Worm (Caenorhabditis elegans) whole organism, L1 larva: ENCODE measurements around the gene F32D8.3.

Experiments
- C04F5.9 ChIP-seq: sonication (generic microtip); optimal IDR thresholded peaks from 2 replicates; lab custom pipeline; 2016; ENCODE audit warnings: missing genetic modification characterization, missing compliant biosample characterization
- C16A3.4 ChIP-seq: fragments of 150-350 bp; optimal IDR thresholded peaks from 2 replicates; lab custom pipeline; 2014; ENCODE audit warnings: missing biosample characterization, missing genetic modification characterization
- C34B4.2 ChIP-seq: sonication (generic microtip); optimal IDR thresholded peaks from 2 replicates; lab custom pipeline; 2017; ENCODE audit warnings: mild to moderate bottlenecking, missing genetic modification characterization, missing compliant biosample characterization
- F16B12.6 ChIP-seq: fragments of 150-350 bp; optimal IDR thresholded peaks from 2 replicates; lab custom pipeline; 2014; ENCODE audit warnings: missing biosample characterization, missing genetic modification characterization
- Y116A8C.19 ChIP-seq: sonication (generic microtip); optimal IDR thresholded peaks from 2 replicates; lab custom pipeline; 2016; ENCODE audit warnings: missing compliant biosample characterization, missing genetic modification characterization, borderline replicate concordance
- aha-1 ChIP-seq: fragments of 150-350 bp; optimal IDR thresholded peaks from 2 replicates; lab custom pipeline; 2014; ENCODE audit warnings: missing biosample characterization, missing genetic modification characterization
- alr-1 ChIP-seq: fragments of 200-800 bp; sonication (Bioruptor generic); optimal IDR thresholded peaks from 2 replicates; lab custom pipeline; 2018; ENCODE audit warnings: borderline replicate concordance, mild to moderate bottlenecking, missing genetic modification characterization, missing compliant biosample characterization
- aly-2 ChIP-seq: fragments of 150-350 bp; optimal IDR thresholded peaks from 2 replicates; lab custom pipeline; 2014; ENCODE audit warnings: missing biosample characterization, missing genetic modification characterization
- ama-1 ChIP-seq: fragments of 150-350 bp; optimal IDR thresholded peaks from 2 replicates; lab custom pipeline; 2014
- blmp-1 ChIP-seq: fragments of 150-350 bp; optimal IDR thresholded peaks from 2 replicates; lab custom pipeline; 2014; ENCODE audit warnings: missing biosample characterization, missing genetic modification characterization
- ceh-8 ChIP-seq: fragments of 200-800 bp; sonication (Bioruptor generic); optimal IDR thresholded peaks from 2 replicates; lab custom pipeline; 2018; ENCODE audit warnings: mild to moderate bottlenecking, missing genetic modification characterization, moderate library complexity, missing compliant biosample characterization
- ceh-82 ChIP-seq, 3 experiments: fragments of 150-350 bp in 1 of 3; sonication (generic microtip) in 2 of 3; optimal IDR thresholded peaks; 2 replicates each; lab custom pipeline; 2014 to 2017; ENCODE audit warnings: missing biosample characterization in 3 of 3, missing genetic modification characterization in 3 of 3
- ceh-88 ChIP-seq: fragments of 200-800 bp; sonication (Bioruptor generic); IDR thresholded peaks from 2 replicates; pipeline ENCODE4 v1.3.6; 2022; ENCODE audit warnings: missing genetic modification characterization, missing compliant biosample characterization
- ceh-90 ChIP-seq: sonication (generic microtip); optimal IDR thresholded peaks from 2 replicates; lab custom pipeline; 2016; ENCODE audit warnings: missing genetic modification characterization, missing compliant biosample characterization
- dsc-1 ChIP-seq: sonication (generic microtip); optimal IDR thresholded peaks from 2 replicates; lab custom pipeline; 2016; ENCODE audit warnings: mild to moderate bottlenecking, missing genetic modification characterization, missing compliant biosample characterization
- egl-27 ChIP-seq, 2 experiments: fragments of 150-350 bp in 1 of 2; sonication (generic microtip); optimal IDR thresholded peaks; 3 replicates each; lab custom pipeline; 2017 to 2018; ENCODE audit warnings: missing biosample characterization in 2 of 2, missing genetic modification characterization in 2 of 2, missing genetic modification reagents in 2 of 2
- ets-5 ChIP-seq: fragments of 200-800 bp; sonication (Bioruptor generic); IDR thresholded peaks from 2 replicates; pipeline ENCODE4 v1.3.6; 2022; ENCODE audit warnings: missing genetic modification characterization, missing compliant biosample characterization
- fkh-10 ChIP-seq: sonication (generic microtip); optimal IDR thresholded peaks from 2 replicates; lab custom pipeline; 2017; ENCODE audit warnings: missing biosample characterization, missing genetic modification reagents, missing genetic modification characterization
- fkh-4 ChIP-seq: sonication (generic microtip); optimal IDR thresholded peaks from 2 replicates; lab custom pipeline; 2016; ENCODE audit warnings: missing compliant biosample characterization, missing genetic modification characterization, borderline replicate concordance
- fos-1 ChIP-seq: fragments of 150-350 bp; optimal IDR thresholded peaks from 2 replicates; lab custom pipeline; 2014; ENCODE audit warnings: missing biosample characterization, missing genetic modification characterization
- grh-1 ChIP-seq: fragments of 200-800 bp; sonication (Bioruptor generic); IDR thresholded peaks from 2 replicates; pipeline ENCODE4 v1.3.6; 2022; ENCODE audit warnings: missing genetic modification reagents, missing genetic modification characterization, missing compliant biosample characterization
- hlh-17 ChIP-seq: fragments of 200-800 bp; sonication (Bioruptor generic); optimal IDR thresholded peaks from 2 replicates; lab custom pipeline; 2018; ENCODE audit warnings: missing genetic modification characterization, mild to moderate bottlenecking, missing compliant biosample characterization, moderate library complexity, borderline replicate concordance
- hlh-4 ChIP-seq: sonication (generic microtip); optimal IDR thresholded peaks from 2 replicates; lab custom pipeline; 2016; ENCODE audit warnings: mild to moderate bottlenecking, missing genetic modification characterization, missing compliant biosample characterization
- hpl-2 ChIP-seq: fragments of 150-350 bp; optimal IDR thresholded peaks from 2 replicates; lab custom pipeline; 2014; ENCODE audit warnings: missing biosample characterization, missing genetic modification reagents, missing genetic modification characterization
- irx-1 ChIP-seq: sonication (generic microtip); optimal IDR thresholded peaks from 2 replicates; lab custom pipeline; 2016; ENCODE audit warnings: missing genetic modification characterization, missing compliant biosample characterization
- isw-1 ChIP-seq: fragments of 200-800 bp; sonication (Bioruptor generic); IDR thresholded peaks from 2 replicates; pipeline ENCODE4 v1.3.6; 2022; ENCODE audit warnings: missing genetic modification characterization, missing compliant biosample characterization
- jun-1 ChIP-seq: fragments of 150-350 bp; optimal IDR thresholded peaks from 2 replicates; lab custom pipeline; 2014; ENCODE audit warnings: missing biosample characterization, missing genetic modification reagents, missing genetic modification characterization
- lin-13 ChIP-seq: fragments of 150-350 bp; optimal IDR thresholded peaks from 2 replicates; lab custom pipeline; 2014; ENCODE audit warnings: missing biosample characterization, missing genetic modification reagents, missing genetic modification characterization
- lin-39 ChIP-seq: fragments of 150-350 bp; optimal IDR thresholded peaks from 2 replicates; lab custom pipeline; 2014; ENCODE audit warnings: missing biosample characterization, missing genetic modification reagents, missing genetic modification characterization
- lir-3 ChIP-seq: sonication (generic microtip); optimal IDR thresholded peaks from 2 replicates; lab custom pipeline; 2016; ENCODE audit warnings: mild to moderate bottlenecking, missing genetic modification characterization, moderate library complexity, missing compliant biosample characterization; ENCODE audit not compliant: poor library complexity
- lsy-2 ChIP-seq, 2 experiments: fragments of 150-350 bp; optimal IDR thresholded peaks; 2 replicates each; lab custom pipeline; 2014; ENCODE audit warnings: missing biosample characterization in 2 of 2, missing genetic modification characterization in 2 of 2
- mab-9 ChIP-seq: fragments of 200-800 bp; sonication (Bioruptor generic); IDR thresholded peaks from 2 replicates; pipeline ENCODE4 v1.3.6; 2022; ENCODE audit warnings: missing genetic modification reagents, missing genetic modification characterization, missing compliant biosample characterization
- mef-2 ChIP-seq: fragments of 150-350 bp; optimal IDR thresholded peaks from 2 replicates; lab custom pipeline; 2014; ENCODE audit warnings: missing biosample characterization, missing genetic modification characterization
- nhr-11 ChIP-seq: fragments of 150-350 bp; optimal IDR thresholded peaks from 2 replicates; lab custom pipeline; 2014; ENCODE audit warnings: missing biosample characterization, missing genetic modification characterization
- nhr-19 ChIP-seq: fragments of 200-800 bp; sonication (Bioruptor generic); conservative IDR thresholded peaks from 2 replicates; pipeline ENCODE4 v1.3.6; 2022; ENCODE audit warnings: missing genetic modification characterization, missing compliant biosample characterization
- nhr-20 ChIP-seq: sonication (generic microtip); optimal IDR thresholded peaks from 2 replicates; lab custom pipeline; 2016; ENCODE audit warnings: mild to moderate bottlenecking, missing genetic modification characterization, missing compliant biosample characterization
- nhr-237 ChIP-seq: fragments of 150-350 bp; optimal IDR thresholded peaks from 2 replicates; lab custom pipeline; 2014; ENCODE audit warnings: missing biosample characterization, missing genetic modification characterization
- nhr-28 ChIP-seq: fragments of 150-350 bp; optimal IDR thresholded peaks from 2 replicates; lab custom pipeline; 2014; ENCODE audit warnings: missing biosample characterization, missing genetic modification characterization
- nhr-47 ChIP-seq: sonication (generic microtip); optimal IDR thresholded peaks from 2 replicates; lab custom pipeline; 2016; ENCODE audit warnings: mild to moderate bottlenecking, missing genetic modification characterization, moderate library complexity, missing compliant biosample characterization
- pax-3 ChIP-seq: fragments of 200-800 bp; sonication (Bioruptor generic); optimal IDR thresholded peaks from 2 replicates; lab custom pipeline; 2018; ENCODE audit warnings: mild to moderate bottlenecking, missing genetic modification characterization, moderate library complexity, missing compliant biosample characterization
- pqm-1 ChIP-seq: sonication (generic microtip); optimal IDR thresholded peaks from 3 replicates; lab custom pipeline; 2017; ENCODE audit warnings: missing biosample characterization, missing genetic modification characterization
- rnt-1 ChIP-seq: sonication (generic microtip); optimal IDR thresholded peaks from 2 replicates; lab custom pipeline; 2016; ENCODE audit warnings: mild to moderate bottlenecking, missing genetic modification characterization, moderate library complexity, missing compliant biosample characterization
- skn-1 ChIP-seq: fragments of 150-350 bp; optimal IDR thresholded peaks from 2 replicates; lab custom pipeline; 2014; ENCODE audit warnings: missing biosample characterization, missing genetic modification characterization
- snpc-4 ChIP-seq: fragments of 150-350 bp; optimal IDR thresholded peaks from 2 replicates; lab custom pipeline; 2014; ENCODE audit warnings: missing biosample characterization, missing genetic modification characterization
- snu-23 ChIP-seq: sonication (generic microtip); optimal IDR thresholded peaks from 2 replicates; lab custom pipeline; 2016; ENCODE audit warnings: missing genetic modification characterization, missing compliant biosample characterization
- sptf-1 ChIP-seq: fragments of 150-350 bp; optimal IDR thresholded peaks from 2 replicates; lab custom pipeline; 2014; ENCODE audit warnings: missing biosample characterization, missing genetic modification characterization
- unc-130 ChIP-seq: fragments of 150-350 bp; optimal IDR thresholded peaks from 2 replicates; lab custom pipeline; 2017; ENCODE audit warnings: missing biosample characterization, missing genetic modification characterization, inconsistent platforms
- unc-30 ChIP-seq: sonication (generic microtip); optimal IDR thresholded peaks from 2 replicates; lab custom pipeline; 2017; ENCODE audit warnings: missing biosample characterization, missing genetic modification characterization
- unc-62 ChIP-seq: fragments of 150-350 bp; optimal IDR thresholded peaks from 2 replicates; lab custom pipeline; 2014; ENCODE audit warnings: missing biosample characterization, missing genetic modification reagents, missing genetic modification characterization
- unc-86 ChIP-seq: sonication (generic microtip); optimal IDR thresholded peaks from 2 replicates; lab custom pipeline; 2016; ENCODE audit warnings: missing genetic modification characterization, missing compliant biosample characterization
- xbp-1 ChIP-seq: sonication (generic microtip); optimal IDR thresholded peaks from 2 replicates; lab custom pipeline; 2016; ENCODE audit warnings: missing genetic modification characterization, missing compliant biosample characterization
- zip-4 ChIP-seq: fragments of 200-800 bp; sonication (Bioruptor generic); optimal IDR thresholded peaks from 2 replicates; lab custom pipeline; 2018; ENCODE audit warnings: mild to moderate bottlenecking, missing genetic modification characterization, moderate library complexity, missing compliant biosample characterization
- ztf-11 ChIP-seq, 2 experiments: sonication (generic microtip); optimal IDR thresholded peaks; 2 replicates each; lab custom pipeline; 2016 to 2017; ENCODE audit warnings: missing genetic modification characterization in 2 of 2, missing biosample characterization in 1 of 2, missing compliant biosample characterization in 1 of 2
- ztf-4 ChIP-seq: fragments of 150-350 bp; optimal IDR thresholded peaks from 2 replicates; lab custom pipeline; 2014; ENCODE audit warnings: missing biosample characterization, missing genetic modification characterization

Gene F32D8.3

ce11 chrV:10897172-10897571 lies 10.5 kb downstream of the F32D8.3 start (continued):
- peak; percentile 98 for TF ChIP-seq jun-1
- peak; percentile 92 for TF ChIP-seq aly-2
- peak; percentile 99 for TF ChIP-seq nhr-20
- TF ChIP-seq hlh-17 (GFP tag; lab: Kevin White, UChicago): peak; percentile 37
- TF ChIP-seq hpl-2 (GFP tag; lab: Kevin White, UChicago): peak; percentile 84
- peak; percentile 92 for TF ChIP-seq blmp-1 (tag; lab: Kevin White, UChicago)
- peak; percentile 99 for TF ChIP-seq dsc-1 (tag; lab: Kevin White, UChicago)
- TF ChIP-seq egl-27 (tag; optimal IDR thresholded peaks at IDR 0.05; lab: Kevin White, UChicago): peak; percentile 83 to 87
- peak; percentile 96 for TF ChIP-seq mab-9
- TF ChIP-seq lsy-2 (tag; optimal IDR thresholded peaks at IDR 0.05; lab: Kevin White, UChicago): peak; percentile 97
- peak; percentile 94 for TF ChIP-seq lir-3 (tag; lab: Kevin White, UChicago)
- TF ChIP-seq Y116A8C.19: peak; percentile 59
- peak; percentile 99 for TF ChIP-seq snu-23 (GFP tag; lab: Kevin White, UChicago)
- TF ChIP-seq lin-13 (GFP tag; lab: Kevin White, UChicago): peak; percentile 99
- peak; percentile 99 for TF ChIP-seq nhr-47 (tag; lab: Kevin White, UChicago)
- TF ChIP-seq unc-86 (tag; lab: Kevin White, UChicago): peak; percentile 99
- peak; percentile 97 for TF ChIP-seq skn-1 (tag; lab: Kevin White, UChicago)
- peak; percentile 98 to 99 (median 98) for TF ChIP-seq ceh-82 (tag; optimal IDR thresholded peaks at IDR 0.05; lab: Kevin White, UChicago)
- TF ChIP-seq pqm-1 (tag; lab: Kevin White, UChicago): no peak
- peak; percentile 98 for TF ChIP-seq irx-1 (tag; lab: Kevin White, UChicago)
- peak; percentile 96 for TF ChIP-seq fkh-10 (GFP tag; lab: Kevin White, UChicago)
- peak; percentile 88 for TF ChIP-seq fkh-4 (tag; lab: Kevin White, UChicago)
- peak; percentile 79 for TF ChIP-seq ama-1 (lab: Kevin White, UChicago)
- peak; percentile 99 for TF ChIP-seq nhr-19 (GFP tag; lab: Robert Waterston, UW)
- TF ChIP-seq aha-1: peak; percentile 97
- TF ChIP-seq zip-4: peak; percentile 94
- TF ChIP-seq pax-3 (tag; lab: Kevin White, UChicago): peak; percentile 99
- TF ChIP-seq ceh-88: peak; percentile 96
- peak; percentile 99 for TF ChIP-seq nhr-11 (tag; lab: Kevin White, UChicago)
- TF ChIP-seq sptf-1 (tag; lab: Kevin White, UChicago): no peak
- no peak for TF ChIP-seq ets-5
- TF ChIP-seq ceh-8: peak; percentile 98
- peak; percentile 51 for TF ChIP-seq nhr-28
- TF ChIP-seq unc-30: peak; percentile 25
- peak; percentile 56 to 97 for TF ChIP-seq ztf-11 (tag; optimal IDR thresholded peaks at IDR 0.05; lab: Kevin White, UChicago)
- TF ChIP-seq lin-39: peak; percentile 97
- TF ChIP-seq hlh-4 (tag; lab: Kevin White, UChicago): peak; percentile 70
- peak; percentile 99 for TF ChIP-seq unc-130 (tag; lab: Kevin White, UChicago)
- TF ChIP-seq alr-1 (tag; lab: Kevin White, UChicago): no peak
- peak; percentile 88 for TF ChIP-seq mef-2 (tag; lab: Kevin White, UChicago)
- TF ChIP-seq ceh-90: peak; percentile 76
- TF ChIP-seq C16A3.4 (tag; lab: Kevin White, UChicago): peak; percentile 98
- peak; percentile 96 for TF ChIP-seq isw-1 (GFP tag; lab: Robert Waterston, UW)
- TF ChIP-seq ztf-4 (tag; lab: Kevin White, UChicago): peak; percentile 96
- peak; percentile 99 for TF ChIP-seq grh-1
- TF ChIP-seq rnt-1 (tag; lab: Kevin White, UChicago): peak; percentile 100
- peak; percentile 94 for TF ChIP-seq C34B4.2 (tag; lab: Kevin White, UChicago)
- TF ChIP-seq xbp-1: peak; percentile 99
- TF ChIP-seq fos-1 (tag; lab: Kevin White, UChicago): peak; percentile 97
- peak; percentile 93 for TF ChIP-seq snpc-4 (tag; lab: Kevin White, UChicago)
- peak; percentile 96 for TF ChIP-seq C04F5.9 (tag; lab: Kevin White, UChicago)
- TF ChIP-seq nhr-237 (tag; lab: Kevin White, UChicago): peak; percentile 94
- TF ChIP-seq F16B12.6 (tag; lab: Kevin White, UChicago): peak; percentile 71
- TF ChIP-seq unc-62 (GFP tag; lab: Kevin White, UChicago): peak; percentile 54
